Worm (Caenorhabditis elegans): ENCODE results near the gene H11E01.2.

DNA sequence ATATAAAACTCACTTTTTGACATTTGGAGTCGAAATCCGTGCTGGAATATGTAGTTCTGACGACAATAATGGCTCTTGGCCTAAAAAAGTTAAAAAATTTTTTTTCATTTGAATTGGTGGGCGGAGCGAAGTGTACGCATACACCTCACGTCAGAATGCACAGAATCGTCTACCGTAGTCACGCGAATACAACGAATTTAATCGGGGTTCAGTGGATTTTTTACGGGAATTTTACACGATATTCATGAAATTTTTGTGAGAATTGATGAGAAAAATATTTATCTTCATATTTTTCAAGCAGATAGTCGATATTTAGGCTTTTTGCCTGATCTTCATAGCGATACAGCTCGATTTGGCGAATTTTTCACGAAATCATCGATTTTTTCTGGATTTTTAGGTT is 47.9 kb downstream of the H11E01.2 start, which contains the start of gene R09H3.3:
- TF ChIP-seq unc-62 (GFP tag; optimal IDR thresholded peaks at IDR 0.05) (no peak), nhr-11 (tag; optimal IDR thresholded peaks at IDR 0.05) (no peak), elt-3 (tag; optimal IDR thresholded peaks at IDR 0.05) (no peak), elt-1 (tag; optimal IDR thresholded peaks at IDR 0.05) (no peak), ztf-1 (GFP tag; conservative IDR thresholded peaks at IDR 0.05) (no peak)
